Worm (Caenorhabditis elegans) whole organism, L3 larva: Measurements from ENCODE around the gene aqp-6.

ENCODE experiments used
- ceh-82 ChIP-seq: fragments of 150-350 bp; optimal IDR thresholded peaks from 2 replicates; lab custom pipeline; 2014; ENCODE audit warnings: missing biosample characterization, missing genetic modification characterization
- pha-4 ChIP-seq: fragments of 150-350 bp; optimal IDR thresholded peaks from 2 replicates; lab custom pipeline; 2014; ENCODE audit warnings: missing biosample characterization, missing genetic modification reagents, missing genetic modification characterization

- TF ChIP-seq ceh-82 (tag; lab: Kevin White, UChicago) = no peak
- no peak for TF ChIP-seq pha-4 (tag; lab: Kevin White, UChicago)
Measured at ce11 chrV:10683458-10683857, 35.2 kb downstream of the aqp-6 start.
